Worm (Caenorhabditis elegans) whole organism, young adult: Measurements from ENCODE around the gene tbc-17.

Experiments used
- B0035.1 ChIP-seq: sonication (generic microtip); optimal IDR thresholded peaks from 2 replicates; lab custom pipeline; 2016; ENCODE audit warnings: missing genetic modification characterization, mild to moderate bottlenecking, missing compliant biosample characterization, missing genotype, missing genetic modification reagents
- B0336.3 ChIP-seq: fragments of 200-800 bp; sonication (Bioruptor generic); IDR thresholded peaks from 2 replicates; pipeline ENCODE4 v1.3.6; 2022; ENCODE audit warnings: missing genetic modification characterization, missing compliant biosample characterization
- C17E4.6 ChIP-seq: fragments of 200-800 bp; sonication (Bioruptor generic); IDR thresholded peaks from 2 replicates; pipeline ENCODE4 v1.3.6; 2022; ENCODE audit warnings: missing genetic modification reagents, missing genetic modification characterization, missing compliant biosample characterization
- D2030.7 ChIP-seq: fragments of 200-800 bp; sonication (Bioruptor generic); IDR thresholded peaks from 2 replicates; pipeline ENCODE4 v1.3.6; 2022; ENCODE audit warnings: missing genetic modification reagents, missing genetic modification characterization, missing compliant biosample characterization
- F23B12.7 ChIP-seq: sonication (generic microtip); optimal IDR thresholded peaks from 2 replicates; lab custom pipeline; 2017; ENCODE audit warnings: missing genetic modification characterization, mild to moderate bottlenecking, missing compliant biosample characterization, antibody characterized with exemption, moderate library complexity; ENCODE audit not compliant: insufficient read depth
- Y53G8AR.9 ChIP-seq: fragments of 200-800 bp; sonication (Bioruptor generic); conservative IDR thresholded peaks from 2 replicates; pipeline ENCODE4 v1.3.6; 2022; ENCODE audit warnings: missing genetic modification reagents, missing genetic modification characterization, missing compliant biosample characterization
- Y79H2A.3 ChIP-seq: fragments of 200-800 bp; sonication (Bioruptor generic); conservative IDR thresholded peaks from 2 replicates; pipeline ENCODE4 v1.3.6; 2022; ENCODE audit warnings: missing genetic modification reagents, missing genetic modification characterization, missing compliant biosample characterization
- Y95B8A.8 ChIP-seq: fragments of 200-800 bp; sonication (Bioruptor generic); IDR thresholded peaks from 2 replicates; pipeline ENCODE4 v1.3.6; 2022; ENCODE audit warnings: missing genetic modification reagents, missing genetic modification characterization, missing compliant biosample characterization
- akir-1 ChIP-seq: fragments of 200-800 bp; sonication (Bioruptor generic); optimal IDR thresholded peaks from 2 replicates; lab custom pipeline; 2018; ENCODE audit warnings: mild to moderate bottlenecking, missing genetic modification characterization, moderate library complexity, missing compliant biosample characterization
- atf-7 ChIP-seq: sonication (generic microtip); optimal IDR thresholded peaks from 2 replicates; lab custom pipeline; 2017; ENCODE audit warnings: mild to moderate bottlenecking, missing genetic modification characterization, missing compliant biosample characterization
- athp-1 ChIP-seq: sonication (generic microtip); optimal IDR thresholded peaks from 2 replicates; lab custom pipeline; 2017; ENCODE audit warnings: mild to moderate bottlenecking, missing genetic modification characterization, missing compliant biosample characterization
- attf-3 ChIP-seq: fragments of 200-800 bp; sonication (Bioruptor generic); conservative IDR thresholded peaks from 2 replicates; pipeline ENCODE4 v1.3.6; 2022; ENCODE audit warnings: missing genetic modification reagents, missing genetic modification characterization, missing compliant biosample characterization
- ccch-3 ChIP-seq: fragments of 200-800 bp; sonication (Bioruptor generic); optimal IDR thresholded peaks from 2 replicates; lab custom pipeline; 2018; ENCODE audit warnings: mild to moderate bottlenecking, missing genetic modification characterization, missing compliant biosample characterization
- cebp-1 ChIP-seq, 2 experiments: fragments of 200-800 bp in 1 of 2; sonication (Bioruptor generic) in 1 of 2; sonication (generic microtip) in 1 of 2; IDR thresholded peaks in 1 of 2; optimal IDR thresholded peaks in 1 of 2; 2 replicates each; pipeline versions ENCODE4 v1.3.6 to Lab custom; 2017 to 2022; ENCODE audit warnings: missing compliant biosample characterization in 2 of 2, missing genetic modification characterization in 2 of 2, mild to moderate bottlenecking in 1 of 2, missing genetic modification reagents in 1 of 2, moderate library complexity in 1 of 2
- cebp-2 ChIP-seq: fragments of 200-800 bp; sonication (Bioruptor generic); IDR thresholded peaks from 2 replicates; pipeline ENCODE4 v1.3.6; 2022; ENCODE audit warnings: missing genetic modification characterization, missing compliant biosample characterization
- ceh-58 ChIP-seq: fragments of 200-800 bp; sonication (Bioruptor generic); IDR thresholded peaks from 2 replicates; pipeline ENCODE4 v1.3.6; 2022; ENCODE audit warnings: missing genetic modification characterization, missing compliant biosample characterization
- ceh-79 ChIP-seq: sonication (generic microtip); optimal IDR thresholded peaks from 2 replicates; lab custom pipeline; 2017; ENCODE audit warnings: mild to moderate bottlenecking, missing genetic modification characterization, missing compliant biosample characterization
- chd-7 ChIP-seq: sonication (generic microtip); optimal IDR thresholded peaks from 2 replicates; lab custom pipeline; 2016; ENCODE audit warnings: mild to moderate bottlenecking, missing genetic modification characterization, moderate library complexity, missing compliant biosample characterization
- die-1 ChIP-seq: sonication (generic microtip); optimal IDR thresholded peaks from 2 replicates; lab custom pipeline; 2016; ENCODE audit warnings: missing genotype, mild to moderate bottlenecking, missing genetic modification characterization, missing compliant biosample characterization
- dox-1 ChIP-seq: fragments of 200-800 bp; sonication (Bioruptor generic); IDR thresholded peaks from 2 replicates; pipeline ENCODE4 v1.3.6; 2022; ENCODE audit warnings: missing genetic modification reagents, missing genetic modification characterization, missing compliant biosample characterization
- efl-1 ChIP-seq: fragments of 150-350 bp; optimal IDR thresholded peaks from 2 replicates; lab custom pipeline; 2014; ENCODE audit warnings: missing biosample characterization, missing genetic modification reagents, missing genetic modification characterization
- him-1 ChIP-seq: sonication (generic microtip); optimal IDR thresholded peaks from 2 replicates; lab custom pipeline; 2016; ENCODE audit warnings: missing genotype, missing genetic modification reagents, missing genetic modification characterization, missing compliant biosample characterization
- hmg-1.2 ChIP-seq: fragments of 200-800 bp; sonication (Bioruptor generic); IDR thresholded peaks from 2 replicates; pipeline ENCODE4 v1.3.6; 2022; ENCODE audit warnings: missing genetic modification reagents, missing genetic modification characterization, missing compliant biosample characterization
- hsf-1 ChIP-seq: fragments of 200-800 bp; sonication (Bioruptor generic); IDR thresholded peaks from 2 replicates; pipeline ENCODE4 v1.3.6; 2022; ENCODE audit warnings: missing genetic modification reagents, missing genetic modification characterization, missing compliant biosample characterization
- let-607 ChIP-seq, 2 experiments: fragments of 200-800 bp in 1 of 2; sonication (Bioruptor generic) in 1 of 2; sonication (generic microtip) in 1 of 2; optimal IDR thresholded peaks; 2 replicates each; lab custom pipeline; 2016 to 2018; ENCODE audit warnings: mild to moderate bottlenecking in 2 of 2, missing compliant biosample characterization in 2 of 2, missing genetic modification characterization in 2 of 2, moderate library complexity in 2 of 2, missing genotype in 1 of 2
- lin-26 ChIP-seq: fragments of 200-800 bp; sonication (Bioruptor generic); IDR thresholded peaks from 2 replicates; pipeline ENCODE4 v1.3.6; 2022; ENCODE audit warnings: missing genetic modification reagents, missing genetic modification characterization, missing compliant biosample characterization
- lin-35 ChIP-seq, 3 experiments: fragments of 150-350 bp in 2 of 3; sonication (generic microtip) in 1 of 3; optimal IDR thresholded peaks; 2 replicates each; lab custom pipeline; 2014 to 2018; ENCODE audit warnings: missing biosample characterization in 3 of 3, missing genetic modification characterization in 3 of 3, missing genetic modification reagents in 3 of 3
- lin-40 ChIP-seq: sonication (generic microtip); optimal IDR thresholded peaks from 2 replicates; lab custom pipeline; 2016; ENCODE audit warnings: missing genetic modification characterization, mild to moderate bottlenecking, missing compliant biosample characterization, missing genotype, missing genetic modification reagents
- lin-54 ChIP-seq: fragments of 200-800 bp; sonication (Bioruptor generic); optimal IDR thresholded peaks from 2 replicates; lab custom pipeline; 2018; ENCODE audit warnings: mild to moderate bottlenecking, missing genetic modification characterization, missing compliant biosample characterization
- lsl-1 ChIP-seq: fragments of 200-800 bp; sonication (Bioruptor generic); optimal IDR thresholded peaks from 2 replicates; lab custom pipeline; 2018; ENCODE audit warnings: mild to moderate bottlenecking, missing genetic modification characterization, moderate library complexity, missing compliant biosample characterization
- madf-3 ChIP-seq: fragments of 200-800 bp; sonication (Bioruptor generic); IDR thresholded peaks from 2 replicates; pipeline ENCODE4 v1.3.6; 2022; ENCODE audit warnings: missing genetic modification reagents, missing genetic modification characterization, missing compliant biosample characterization
- mcd-1 ChIP-seq: fragments of 200-800 bp; sonication (Bioruptor generic); IDR thresholded peaks from 2 replicates; pipeline ENCODE4 v1.3.6; 2022; ENCODE audit warnings: missing genetic modification reagents, missing genetic modification characterization, missing compliant biosample characterization
- mel-28 ChIP-seq: sonication (generic microtip); optimal IDR thresholded peaks from 2 replicates; lab custom pipeline; 2016; ENCODE audit warnings: borderline replicate concordance, mild to moderate bottlenecking, missing genetic modification characterization, missing compliant biosample characterization
- mes-4 ChIP-seq: sonication (generic microtip); optimal IDR thresholded peaks from 2 replicates; lab custom pipeline; 2016; ENCODE audit warnings: missing genotype, missing genetic modification characterization, missing compliant biosample characterization
- nhr-27 ChIP-seq: fragments of 200-800 bp; sonication (Bioruptor generic); optimal IDR thresholded peaks from 2 replicates; lab custom pipeline; 2018; ENCODE audit warnings: mild to moderate bottlenecking, missing genetic modification characterization, moderate library complexity, missing compliant biosample characterization
- rcor-1 ChIP-seq: fragments of 200-800 bp; sonication (Bioruptor generic); IDR thresholded peaks from 2 replicates; pipeline ENCODE4 v1.3.6; 2022; ENCODE audit warnings: missing genetic modification reagents, missing genetic modification characterization, missing compliant biosample characterization
- repo-1 ChIP-seq: sonication (generic microtip); optimal IDR thresholded peaks from 2 replicates; lab custom pipeline; 2017; ENCODE audit warnings: mild to moderate bottlenecking, missing genetic modification characterization, missing compliant biosample characterization
- rpc-1 ChIP-seq, 2 experiments: fragments of 150-350 bp in 1 of 2; sonication (generic microtip) in 1 of 2; optimal IDR thresholded peaks; 2 replicates each; lab custom pipeline; 2014 to 2018; ENCODE audit warnings: missing biosample characterization in 1 of 2, missing genetic modification characterization in 1 of 2, missing genetic modification reagents in 1 of 2, missing genotype in 1 of 2
- snpc-1.1 ChIP-seq: sonication (generic microtip); optimal IDR thresholded peaks from 2 replicates; lab custom pipeline; 2017; ENCODE audit warnings: missing genetic modification characterization, mild to moderate bottlenecking, missing compliant biosample characterization, antibody characterized with exemption, moderate library complexity, missing genotype, missing genetic modification reagents; ENCODE audit not compliant: insufficient read depth
- snpc-1.3 ChIP-seq: sonication (generic microtip); optimal IDR thresholded peaks from 2 replicates; lab custom pipeline; 2017; ENCODE audit warnings: missing genetic modification characterization, mild to moderate bottlenecking, missing compliant biosample characterization, antibody characterized with exemption, moderate library complexity, missing genotype, missing genetic modification reagents; ENCODE audit not compliant: insufficient read depth
- tbp1 ChIP-seq: fragments of 200-800 bp; sonication (Bioruptor generic); optimal IDR thresholded peaks from 2 replicates; lab custom pipeline; 2018; ENCODE audit warnings: mild to moderate bottlenecking, missing genetic modification characterization, missing compliant biosample characterization
- zfh-2 ChIP-seq: fragments of 200-800 bp; sonication (Bioruptor generic); conservative IDR thresholded peaks from 2 replicates; pipeline ENCODE4 v1.3.6; 2022; ENCODE audit warnings: missing genetic modification reagents, missing genetic modification characterization, missing compliant biosample characterization
- ztf-26 ChIP-seq: sonication (generic microtip); optimal IDR thresholded peaks from 2 replicates; lab custom pipeline; 2017; ENCODE audit warnings: missing genetic modification characterization, missing compliant biosample characterization

tbc-17 gene

ce11 chrII:12678867-12679134 is 15.4 kb upstream of the tbc-17 start, which contains the start of gene Y38E10A.24:
Gene Y38E10A.24, plus strand, starts transcription at chrII:12679035.
- TF ChIP-seq hmg-1.2 (GFP tag; lab: Robert Waterston, UW) = no peak
- TF ChIP-seq nhr-27 (tag; lab: Kevin White, UChicago) = no peak
- no peak for TF ChIP-seq ztf-26 (tag; lab: Kevin White, UChicago)
- TF ChIP-seq mes-4 = no peak
- no peak for TF ChIP-seq akir-1 (GFP tag; lab: Kevin White, UChicago)
- TF ChIP-seq ccch-3 (GFP tag; lab: Kevin White, UChicago) = no peak
- no peak for TF ChIP-seq repo-1
- no peak for TF ChIP-seq cebp-2 (GFP tag; lab: Robert Waterston, UW)
- no peak for TF ChIP-seq snpc-1.1 (tag; lab: Kevin White, UChicago)
- no peak for TF ChIP-seq F23B12.7
- no peak for TF ChIP-seq chd-7 (tag; lab: Kevin White, UChicago)

- TF ChIP-seq C17E4.6 (GFP tag; lab: Robert Waterston, UW) = no peak
- TF ChIP-seq lin-26 = no peak
- TF ChIP-seq lin-54 (GFP tag; lab: Kevin White, UChicago) = peak; percentile 72
- TF ChIP-seq tbp1 = no peak
- no peak for TF ChIP-seq ceh-58 (GFP tag; lab: Robert Waterston, UW)
- no peak for TF ChIP-seq Y95B8A.8 (GFP tag; lab: Robert Waterston, UW)
- peak; percentile 28 for TF ChIP-seq F23B12.7
- no peak for TF ChIP-seq cebp-1 (GFP tag; IDR thresholded peaks at IDR 0.05; lab: Robert Waterston, UW)
- peak; percentile 11 for TF ChIP-seq cebp-1 (tag; optimal IDR thresholded peaks at IDR 0.05; lab: Kevin White, UChicago)
- TF ChIP-seq lin-40 = peak; percentile 27
- peak; percentile 54 for TF ChIP-seq efl-1
- peak in 1 of 3 experiments; percentile 74 for TF ChIP-seq lin-35 (GFP tag; optimal IDR thresholded peaks at IDR 0.05; lab: Kevin White, UChicago)
- TF ChIP-seq mcd-1 (GFP tag; lab: Robert Waterston, UW) = peak; percentile 67
- TF ChIP-seq Y79H2A.3 = no peak
- no peak for TF ChIP-seq him-1 (tag; lab: Kevin White, UChicago)
- no peak for TF ChIP-seq athp-1
- TF ChIP-seq let-607 (tag; optimal IDR thresholded peaks at IDR 0.05; lab: Kevin White, UChicago) = no peak
- no peak for TF ChIP-seq snpc-1.3 (tag; lab: Kevin White, UChicago)
- TF ChIP-seq attf-3 (GFP tag; lab: Robert Waterston, UW) = peak; percentile 98
- no peak for TF ChIP-seq lsl-1 (GFP tag; lab: Kevin White, UChicago)
- no peak for TF ChIP-seq B0336.3
- TF ChIP-seq D2030.7 = no peak
- TF ChIP-seq, all 124 proteins: peak for 8
These were observed 14.6 kb upstream of the tbc-17 start, which contains the start of the genes Y38E10A.33 and cox-10 for ce11 chrII:12679635-12680034. Gene Y38E10A.33, minus strand, starts transcription at chrII:12679646. Gene cox-10, plus strand, starts transcription at chrII:12679954.

ce11 chrII:12689333-12689732 is 4.9 kb upstream of the tbc-17 start:
- no peak for TF ChIP-seq him-1 (tag; lab: Kevin White, UChicago)
- no peak for TF ChIP-seq ccch-3 (GFP tag; lab: Kevin White, UChicago)
- TF ChIP-seq madf-3 (GFP tag; lab: Robert Waterston, UW) = no peak
- no peak for TF ChIP-seq zfh-2
- no peak for TF ChIP-seq mel-28 (tag; lab: Kevin White, UChicago)
- TF ChIP-seq die-1 = no peak
- TF ChIP-seq rcor-1 = no peak
- no peak for TF ChIP-seq Y53G8AR.9 (GFP tag; lab: Robert Waterston, UW)
- no peak for TF ChIP-seq hsf-1 (GFP tag; lab: Robert Waterston, UW)
- no peak for TF ChIP-seq dox-1 (GFP tag; lab: Robert Waterston, UW)
- TF ChIP-seq ceh-79 (tag; lab: Kevin White, UChicago) = no peak
- TF ChIP-seq B0035.1 (tag; lab: Kevin White, UChicago) = no peak
- TF ChIP-seq D2030.7 = no peak
- no peak for TF ChIP-seq atf-7 (tag; lab: Kevin White, UChicago)
- TF ChIP-seq rpc-1 (optimal IDR thresholded peaks at IDR 0.05; lab: Kevin White, UChicago) = no peak
- no peak for TF ChIP-seq rpc-1 (tag; optimal IDR thresholded peaks at IDR 0.05; lab: Kevin White, UChicago)
